Worm (Caenorhabditis elegans): ENCODE data around the gene ttr-28.

ce11 chrV:12901301-12901700 lies 3.7 kb downstream of the ttr-28 start:
- TF ChIP-seq dpl-1 (GFP tag; optimal IDR thresholded peaks at IDR 0.05): no peak
- TF ChIP-seq bed-1 (GFP tag; IDR thresholded peaks at IDR 0.05): no peak
- no peak for TF ChIP-seq F57A8.1 (GFP tag; optimal IDR thresholded peaks at IDR 0.05)
- no peak for TF ChIP-seq lin-35 (GFP tag; optimal IDR thresholded peaks at IDR 0.05)
- no peak for TF ChIP-seq hmg-20 (GFP tag; IDR thresholded peaks at IDR 0.05)
- no peak for TF ChIP-seq ama-1 (optimal IDR thresholded peaks at IDR 0.05)
- no peak for TF ChIP-seq ama-1 (GFP tag; optimal IDR thresholded peaks at IDR 0.05)

All from whole organism, young adult.